Worm (Caenorhabditis elegans): ENCODE measurements around the gene ubc-19.

DNA sequence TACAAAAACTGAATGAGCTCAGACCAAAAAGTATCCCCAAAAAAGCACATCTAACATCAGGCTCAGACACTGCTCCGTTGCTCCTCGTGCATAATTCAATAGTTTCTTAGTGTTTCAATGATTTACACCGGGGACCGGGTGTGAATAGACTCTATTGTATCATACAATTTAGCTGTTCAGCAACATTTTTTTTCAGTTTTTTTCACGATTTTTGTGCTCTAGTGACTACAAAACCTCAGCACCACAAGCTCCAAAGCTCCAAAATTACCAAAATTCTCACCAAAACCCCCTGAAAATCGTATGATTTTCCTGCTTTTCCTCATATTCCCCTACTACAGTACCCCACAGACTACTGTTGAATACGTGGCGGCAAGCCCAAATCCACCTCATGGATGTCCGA lies 39.5 kb downstream of the ubc-19 start, which contains the start of gene egas-2:
- TF ChIP-seq cog-1 (tag; optimal IDR thresholded peaks at IDR 0.05) (no peak), med-1 (GFP tag; optimal IDR thresholded peaks at IDR 0.05; ENCODE audit: insufficient read depth) (no peak)
